Fruit fly (Drosophila melanogaster): ENCODE results near the gene Zip102B.
"Not testable (repeated sequence)": the region's sequence is repeated elsewhere in the genome, so short reads cannot be mapped to it uniquely, and the experiment has no call there.

Gene Zip102B

DNA sequence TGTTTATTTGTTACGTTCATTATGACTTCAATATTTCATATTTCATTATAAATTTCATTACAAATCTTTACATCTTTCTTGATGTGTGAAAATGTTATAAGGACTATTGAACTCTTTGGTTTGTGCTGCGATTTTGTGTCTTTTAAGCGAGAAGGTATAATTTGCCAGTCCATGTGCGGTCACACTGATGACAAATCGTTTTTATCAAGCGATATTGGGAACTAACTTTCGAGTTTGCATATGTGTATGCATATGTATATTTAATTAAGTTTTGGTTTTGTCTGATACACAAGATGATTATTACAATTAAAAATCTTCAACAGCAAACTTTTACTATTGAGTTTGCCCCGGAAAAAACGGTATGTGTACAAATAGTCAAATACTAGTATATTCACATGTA is 6.0 kb downstream of the Zip102B start, which contains the start of gene Rad23 (continued):
- TF ChIP-seq pdm3 (GFP tag; optimal IDR thresholded peaks at IDR 0.05) (peak; percentile 15), CG10631 (GFP tag; optimal IDR thresholded peaks at IDR 0.05) (no peak), CG11294 (GFP tag; IDR thresholded peaks at IDR 0.05) (no peak), salr (GFP tag; optimal IDR thresholded peaks at IDR 0.05) (no peak), Hr38 (GFP tag; optimal IDR thresholded peaks at IDR 0.05) (no peak), Smox (GFP tag; optimal IDR thresholded peaks at IDR 0.05) (no peak), CG8319 (GFP tag; optimal IDR thresholded peaks at IDR 0.05) (no peak), CG8119 (GFP tag; IDR thresholded peaks at IDR 0.05) (no peak), fd59A (GFP tag; optimal IDR thresholded peaks at IDR 0.05) (no peak), CG6792 (GFP tag; optimal IDR thresholded peaks at IDR 0.05) (no peak), CG10669 (GFP tag; optimal IDR thresholded peaks at IDR 0.05) (no peak), CG31627 (GFP tag; optimal IDR thresholded peaks at IDR 0.05) (peak; percentile 15), Hr39 (GFP tag; optimal IDR thresholded peaks at IDR 0.05) (no peak), CG34406 (GFP tag; optimal IDR thresholded peaks at IDR 0.05) (no peak), Eip78C (GFP tag) (peak; percentile 69), CG7368 (GFP tag; optimal IDR thresholded peaks at IDR 0.05) (no peak), CG3919 (GFP tag; optimal IDR thresholded peaks at IDR 0.05) (no peak)

DNA sequence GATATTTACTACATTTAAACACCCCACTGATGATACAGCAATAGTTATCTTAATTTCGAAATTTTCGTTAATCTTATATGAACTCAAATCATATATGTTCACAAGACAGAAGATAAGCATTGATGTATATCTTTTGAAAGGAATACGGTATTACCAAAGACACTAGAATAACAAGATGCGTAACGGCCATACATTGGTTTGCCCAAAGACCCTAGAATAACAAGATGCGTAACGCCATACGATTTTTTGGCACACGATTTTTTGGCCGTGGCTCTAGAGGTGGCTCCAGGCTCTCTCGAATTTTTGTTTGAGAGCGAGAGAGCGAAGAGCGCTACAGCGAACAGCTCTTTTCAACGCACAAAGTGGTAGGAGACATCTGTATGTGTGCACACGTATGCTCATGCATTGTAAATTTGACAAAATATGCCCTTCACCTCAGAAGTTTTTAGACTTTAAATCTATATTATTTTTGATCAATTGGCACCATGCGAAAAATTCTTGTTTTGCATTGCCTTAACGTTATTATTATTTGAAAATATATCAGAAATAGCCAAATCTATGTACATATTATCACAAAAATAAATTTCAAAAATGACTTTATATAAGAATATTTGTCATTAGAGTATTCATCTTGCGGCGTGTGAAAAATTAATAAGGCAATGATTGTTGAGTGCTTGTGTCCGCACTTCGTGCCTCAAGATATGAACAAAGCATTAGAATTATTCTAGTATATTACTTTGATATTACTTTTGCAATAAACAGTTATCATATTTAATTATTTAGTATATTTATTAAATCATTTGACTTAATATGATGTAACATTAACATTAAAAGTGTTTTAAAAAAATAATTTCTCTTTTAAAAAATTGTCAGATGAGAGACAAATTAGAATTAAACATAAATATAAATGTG is 7.2 kb downstream of the Zip102B start, which contains the start of gene Syt7:
TSS of gene Syt7 (minus strand) at position 51 of the 912 bp plus-strand sequence.
- not testable (repeated sequence) for TF ChIP-seq OdsH (GFP tag; optimal IDR thresholded peaks at IDR 0.05); dsx (GFP tag; optimal IDR thresholded peaks at IDR 0.05; ENCODE audit: poor library complexity, severe bottlenecking); CG16779 (tag; optimal IDR thresholded peaks at IDR 0.05)

DNA sequence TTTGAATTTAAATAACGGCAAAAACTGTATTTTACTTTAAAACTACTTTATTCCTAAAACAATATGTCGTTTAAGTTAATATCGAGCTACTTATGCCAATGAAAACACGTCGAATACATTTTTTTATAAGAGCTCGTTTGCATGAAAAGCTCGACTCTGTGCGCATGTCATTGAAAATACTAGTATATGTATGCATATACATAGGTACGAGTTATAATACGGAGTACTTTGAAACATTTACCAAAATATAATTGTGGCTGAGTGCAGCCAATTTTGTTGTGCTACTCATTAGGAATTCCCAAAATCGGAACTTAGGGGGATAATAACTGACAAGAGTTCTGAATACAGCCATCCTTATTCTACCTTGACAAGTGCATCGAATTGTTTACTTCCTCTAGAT is 8.2 kb downstream of the Zip102B start:
- TF ChIP-seq fkh (GFP tag; optimal IDR thresholded peaks at IDR 0.05), result no peak
- no peak for TF ChIP-seq Hr39 (GFP tag; optimal IDR thresholded peaks at IDR 0.05)
- TF ChIP-seq salr (GFP tag; optimal IDR thresholded peaks at IDR 0.05), result no peak

dm6 chr4:292403-292802 is 21.5 kb downstream of the Zip102B start:
- no peak for TF ChIP-seq CG4318 (GFP tag; optimal IDR thresholded peaks at IDR 0.05)
- TF ChIP-seq fd85E (GFP tag; optimal IDR thresholded peaks at IDR 0.05), result no peak
- TF ChIP-seq Hr4 (GFP tag; optimal IDR thresholded peaks at IDR 0.05), result no peak

DNA sequence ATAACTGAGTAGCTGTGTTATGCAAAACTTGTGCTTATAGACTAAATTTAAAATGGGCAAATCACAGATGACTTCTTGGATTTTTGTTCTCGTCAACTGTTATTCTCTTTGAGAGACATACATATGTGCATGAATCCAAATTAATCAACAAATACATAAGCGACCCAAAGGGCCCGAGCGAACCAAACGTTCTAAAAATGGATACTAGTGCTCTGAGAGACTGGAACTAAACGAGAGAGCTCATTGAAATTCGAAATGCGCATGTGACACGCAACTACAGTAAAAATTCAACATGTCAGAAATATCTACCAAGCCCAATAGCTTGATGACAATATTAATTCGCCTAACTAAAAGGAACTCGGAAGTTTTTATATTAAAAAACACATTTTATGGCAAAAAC is 37.6 kb downstream of the Zip102B start, which contains the start of gene NfI:
TSS of gene NfI (minus strand) at position 45 of the 400 bp plus-strand sequence.
- TF ChIP-seq fkh (GFP tag; optimal IDR thresholded peaks at IDR 0.05), result no peak
- TF ChIP-seq svp (GFP tag), result peak; percentile 51

- TF ChIP-seq CG1621 (tag; optimal IDR thresholded peaks at IDR 0.05) (no peak), Sox15 (GFP tag; optimal IDR thresholded peaks at IDR 0.05) (no peak), CG11294 (GFP tag; IDR thresholded peaks at IDR 0.05) (no peak), esn (GFP tag; optimal IDR thresholded peaks at IDR 0.05) (no peak), CG7368 (GFP tag; optimal IDR thresholded peaks at IDR 0.05) (no peak), vri (GFP tag; optimal IDR thresholded peaks at IDR 0.05) (no peak), fkh (GFP tag; optimal IDR thresholded peaks at IDR 0.05) (no peak), net (GFP tag; optimal IDR thresholded peaks at IDR 0.05) (no peak), CG8319 (GFP tag; optimal IDR thresholded peaks at IDR 0.05) (no peak), fd85E (GFP tag; optimal IDR thresholded peaks at IDR 0.05) (no peak), CG6854 (GFP tag; optimal IDR thresholded peaks at IDR 0.05) (no peak), spab (GFP tag; optimal IDR thresholded peaks at IDR 0.05) (no peak), Eip75B (GFP tag; optimal IDR thresholded peaks at IDR 0.05) (no peak), topi (GFP tag; optimal IDR thresholded peaks at IDR 0.05) (no peak), CG10669 (GFP tag; optimal IDR thresholded peaks at IDR 0.05) (no peak), Sox102F (GFP tag; optimal IDR thresholded peaks at IDR 0.05) (no peak), acj6 (GFP tag; optimal IDR thresholded peaks at IDR 0.05) (no peak), OdsH (GFP tag; optimal IDR thresholded peaks at IDR 0.05) (no peak), CG9139 (GFP tag; optimal IDR thresholded peaks at IDR 0.05) (no peak), CG4318 (GFP tag; optimal IDR thresholded peaks at IDR 0.05) (no peak)
These were observed 39.2 kb downstream of the Zip102B start for dm6 chr4:274704-275103.
